Worm (Caenorhabditis elegans): Measurements from ENCODE around the gene fipr-17.

fipr-17 gene

DNA sequence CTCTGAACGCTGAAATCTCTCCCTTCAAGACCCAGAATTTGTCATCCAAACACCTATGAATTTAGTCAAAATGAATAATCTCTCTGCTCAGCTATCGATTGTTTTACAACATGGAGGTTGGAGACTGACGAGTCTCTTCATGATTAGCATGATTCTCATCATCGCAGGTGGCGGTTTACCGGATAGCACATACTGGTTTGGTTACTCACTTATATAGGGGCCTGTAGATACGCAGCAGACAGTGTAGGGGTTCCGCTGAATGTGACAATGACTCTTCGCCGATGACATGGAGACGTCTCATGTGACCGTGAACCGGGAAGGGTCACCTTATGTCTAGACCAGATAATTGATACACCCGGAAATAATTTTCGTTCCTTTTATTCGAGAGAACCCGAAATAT lies 30.8 kb downstream of the fipr-17 start:
- TF ChIP-seq med-1 (GFP tag; optimal IDR thresholded peaks at IDR 0.05; ENCODE audit: insufficient read depth) (no peak), ztf-29 (GFP tag; IDR thresholded peaks at IDR 0.05) (no peak), flt-1 (GFP tag; IDR thresholded peaks at IDR 0.05) (no peak), ztf-23 (GFP tag; IDR thresholded peaks at IDR 0.05) (no peak), ref-1 (GFP tag; conservative IDR thresholded peaks at IDR 0.05) (no peak), klf-2 (GFP tag; conservative IDR thresholded peaks at IDR 0.05) (no peak), T22C8.4 (GFP tag; IDR thresholded peaks at IDR 0.05) (no peak), tab-1 (GFP tag; IDR thresholded peaks at IDR 0.05) (no peak), cog-1 (tag; optimal IDR thresholded peaks at IDR 0.05) (no peak)

DNA sequence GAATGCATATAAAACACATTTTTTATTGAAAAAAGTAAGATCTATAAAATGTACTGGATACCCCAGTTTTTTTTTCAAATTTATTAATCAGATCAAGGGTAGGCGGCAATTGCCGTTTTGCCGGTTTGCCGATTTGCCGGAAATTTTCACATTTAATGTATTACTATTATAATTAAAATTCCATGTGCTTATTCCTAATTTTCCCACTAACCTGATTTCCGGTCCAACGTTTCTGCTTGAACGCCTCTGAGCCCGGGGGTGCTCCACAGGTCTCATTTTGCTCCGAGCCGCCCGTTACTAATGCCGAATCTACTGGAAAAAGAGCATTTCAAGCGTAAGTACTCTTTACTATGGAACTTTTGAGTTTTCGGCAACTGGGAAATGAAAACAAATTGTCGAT lies 37.8 kb downstream of the fipr-17 start, which contains the start of gene dhc-4:
TSS of gene dhc-4 (plus strand) at position 301 of the 400 bp plus-strand sequence.
- no peak for TF ChIP-seq ztf-29 (GFP tag; IDR thresholded peaks at IDR 0.05)
- TF ChIP-seq flt-1 (GFP tag; IDR thresholded peaks at IDR 0.05), result no peak
- TF ChIP-seq med-1 (GFP tag; optimal IDR thresholded peaks at IDR 0.05; ENCODE audit: insufficient read depth), result no peak
- TF ChIP-seq T22C8.4 (GFP tag; IDR thresholded peaks at IDR 0.05), result no peak
- TF ChIP-seq ref-1 (GFP tag; conservative IDR thresholded peaks at IDR 0.05), result no peak
- TF ChIP-seq klf-2 (GFP tag; conservative IDR thresholded peaks at IDR 0.05), result no peak
- TF ChIP-seq cog-1 (tag; optimal IDR thresholded peaks at IDR 0.05), result no peak
- no peak for TF ChIP-seq tab-1 (GFP tag; IDR thresholded peaks at IDR 0.05)
- no peak for TF ChIP-seq ztf-23 (GFP tag; IDR thresholded peaks at IDR 0.05)

DNA sequence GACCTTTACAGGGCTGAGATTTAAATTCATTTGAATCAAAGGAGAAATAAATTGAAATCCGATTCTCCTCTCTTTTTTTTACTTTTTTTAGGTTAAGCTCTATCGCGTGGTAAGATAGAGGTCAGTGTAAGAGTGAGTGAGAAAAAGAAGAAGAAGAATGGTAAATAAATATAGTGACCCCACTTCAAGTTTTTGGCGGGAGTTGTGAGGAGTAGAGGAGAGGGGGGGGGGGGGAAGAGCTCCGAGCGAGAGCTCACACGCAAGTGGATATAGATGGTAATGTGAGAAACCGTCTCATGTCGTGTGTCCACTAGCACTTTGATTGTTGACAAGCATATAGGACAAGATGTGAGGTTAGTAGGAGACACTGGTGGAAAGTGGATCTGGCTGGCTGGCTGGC lies 40.4 kb downstream of the fipr-17 start, which contains the start of gene W05B2.2:
TSS of gene W05B2.2 (minus strand) at position 101 of the 400 bp plus-strand sequence.
- TF ChIP-seq T22C8.4 (GFP tag; IDR thresholded peaks at IDR 0.05) (no peak), ztf-23 (GFP tag; IDR thresholded peaks at IDR 0.05) (no peak), ref-1 (GFP tag; conservative IDR thresholded peaks at IDR 0.05) (no peak), ztf-29 (GFP tag; IDR thresholded peaks at IDR 0.05) (no peak), klf-2 (GFP tag; conservative IDR thresholded peaks at IDR 0.05) (no peak), tab-1 (GFP tag; IDR thresholded peaks at IDR 0.05) (no peak), flt-1 (GFP tag; IDR thresholded peaks at IDR 0.05) (no peak)

DNA sequence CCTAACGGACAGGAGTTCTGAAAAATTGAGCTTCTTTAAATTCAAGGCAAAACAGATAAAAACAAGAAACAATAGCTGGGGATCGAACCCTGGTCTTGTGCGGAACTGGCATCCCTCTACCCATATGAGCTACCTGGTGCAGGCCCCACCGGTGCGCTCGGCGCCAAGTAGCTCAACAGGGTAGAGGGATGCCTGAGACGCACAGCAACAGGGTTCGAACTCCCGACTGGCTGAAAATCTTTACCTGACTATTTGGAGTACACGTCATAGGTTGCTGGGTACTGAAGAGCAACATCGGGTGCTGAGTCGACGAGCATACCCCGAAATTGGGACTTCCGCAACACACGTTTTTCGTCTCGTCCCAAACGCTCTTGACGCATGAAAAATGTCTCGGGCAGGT lies 44.5 kb downstream of the fipr-17 start:
- no peak for TF ChIP-seq ztf-23 (GFP tag; IDR thresholded peaks at IDR 0.05)
- no peak for TF ChIP-seq ztf-29 (GFP tag; IDR thresholded peaks at IDR 0.05)
- TF ChIP-seq tab-1 (GFP tag; IDR thresholded peaks at IDR 0.05), result no peak
- no peak for TF ChIP-seq flt-1 (GFP tag; IDR thresholded peaks at IDR 0.05)
- TF ChIP-seq T22C8.4 (GFP tag; IDR thresholded peaks at IDR 0.05), result no peak
- TF ChIP-seq med-1 (GFP tag; optimal IDR thresholded peaks at IDR 0.05; ENCODE audit: insufficient read depth), result no peak
- TF ChIP-seq ref-1 (GFP tag; conservative IDR thresholded peaks at IDR 0.05), result no peak
- no peak for TF ChIP-seq klf-2 (GFP tag; conservative IDR thresholded peaks at IDR 0.05)
- no peak for TF ChIP-seq cog-1 (tag; optimal IDR thresholded peaks at IDR 0.05)

DNA sequence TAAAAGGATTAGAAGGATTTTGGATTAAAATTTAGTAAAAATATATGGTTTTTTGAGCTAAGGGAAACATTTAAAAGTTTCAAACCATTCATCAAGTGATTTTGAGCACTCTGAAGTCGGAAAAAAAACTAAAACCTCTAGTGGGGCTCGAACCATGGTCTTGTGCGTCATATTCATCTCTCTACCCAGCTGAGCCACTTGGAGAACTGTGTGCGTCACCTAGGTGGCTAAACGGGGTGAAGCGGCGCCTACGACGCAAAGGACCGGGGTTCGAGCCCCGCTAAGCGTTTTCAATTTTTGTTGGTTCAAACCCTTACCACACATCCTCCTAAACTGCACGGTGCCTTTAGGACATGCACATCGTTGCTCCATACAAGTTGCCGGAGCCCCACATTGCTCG lies 47.0 kb downstream of the fipr-17 start:
- TF ChIP-seq ztf-29 (GFP tag; IDR thresholded peaks at IDR 0.05), result no peak
- TF ChIP-seq ztf-23 (GFP tag; IDR thresholded peaks at IDR 0.05), result no peak
- TF ChIP-seq klf-2 (GFP tag; conservative IDR thresholded peaks at IDR 0.05), result no peak
- TF ChIP-seq tab-1 (GFP tag; IDR thresholded peaks at IDR 0.05), result no peak
- no peak for TF ChIP-seq T22C8.4 (GFP tag; IDR thresholded peaks at IDR 0.05)
- no peak for TF ChIP-seq flt-1 (GFP tag; IDR thresholded peaks at IDR 0.05)
- no peak for TF ChIP-seq ref-1 (GFP tag; conservative IDR thresholded peaks at IDR 0.05)
- no peak for TF ChIP-seq cog-1 (tag; optimal IDR thresholded peaks at IDR 0.05)
- TF ChIP-seq med-1 (GFP tag; optimal IDR thresholded peaks at IDR 0.05; ENCODE audit: insufficient read depth), result no peak

DNA sequence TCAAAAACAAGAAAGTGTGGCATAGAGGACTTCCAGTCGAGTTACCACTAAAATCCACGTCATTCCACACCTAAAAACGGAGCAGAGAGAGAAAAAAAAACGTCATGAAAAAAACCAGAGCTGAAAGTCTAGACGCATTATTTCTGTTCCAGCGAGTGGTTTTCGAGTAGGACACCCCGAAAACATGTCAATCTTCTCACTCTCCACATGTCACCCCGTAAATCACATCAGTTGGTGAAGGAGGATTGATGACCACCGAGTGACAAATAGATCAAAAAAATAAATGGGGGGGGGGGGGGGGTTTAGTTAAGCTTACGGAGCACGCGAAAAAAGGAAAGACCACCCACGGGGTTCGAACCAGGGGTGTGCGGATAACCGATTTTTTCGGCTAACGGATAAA lies 49.7 kb downstream of the fipr-17 start:
- TF ChIP-seq flt-1 (GFP tag; IDR thresholded peaks at IDR 0.05) (no peak), med-1 (GFP tag; optimal IDR thresholded peaks at IDR 0.05; ENCODE audit: insufficient read depth) (no peak), ztf-23 (GFP tag; IDR thresholded peaks at IDR 0.05) (no peak), cog-1 (tag; optimal IDR thresholded peaks at IDR 0.05) (no peak), tab-1 (GFP tag; IDR thresholded peaks at IDR 0.05) (no peak)
